Worm (Caenorhabditis elegans): Measurements from ENCODE around the gene ZK355.3.

DNA sequence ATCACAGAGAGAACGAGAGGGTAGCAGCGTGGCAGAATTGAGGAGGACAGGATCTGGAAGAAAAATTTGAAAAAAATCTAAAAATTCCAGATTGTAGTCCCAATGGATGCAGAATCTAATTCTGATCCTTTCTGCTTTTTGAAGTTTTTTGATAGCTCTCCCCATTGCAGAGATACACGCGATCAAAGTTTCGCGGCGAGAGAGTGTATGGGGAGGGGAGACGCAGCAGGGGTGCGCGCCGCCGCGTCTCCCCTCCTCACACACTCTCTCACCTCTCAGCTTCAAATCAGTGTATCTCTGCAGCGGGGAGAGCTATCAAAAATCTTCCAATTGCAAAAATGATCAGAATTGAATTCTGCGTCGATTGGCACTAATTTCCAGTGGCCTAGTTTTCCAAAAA is 46.3 kb downstream of the ZK355.3 start:
- TF ChIP-seq unc-39 (tag; optimal IDR thresholded peaks at IDR 0.05) = no peak
- no peak for TF ChIP-seq ces-1 (GFP tag; optimal IDR thresholded peaks at IDR 0.05)
- no peak for TF ChIP-seq blmp-1 (tag; optimal IDR thresholded peaks at IDR 0.05)
- no peak for TF ChIP-seq lin-13 (tag; optimal IDR thresholded peaks at IDR 0.05)
- no peak for TF ChIP-seq tbx-8 (GFP tag; optimal IDR thresholded peaks at IDR 0.05)
- no peak for TF ChIP-seq unc-62 (GFP tag; optimal IDR thresholded peaks at IDR 0.05)
- no peak for TF ChIP-seq snpc-4 (tag; optimal IDR thresholded peaks at IDR 0.05)
- no peak for TF ChIP-seq ceh-39 (tag; optimal IDR thresholded peaks at IDR 0.05)
